Worm (Caenorhabditis elegans) whole organism, late embryonic: ENCODE data around the gene sqt-1.

Experiments
- T23F11.4 ChIP-seq: fragments of 200-800 bp; sonication (Bioruptor generic); optimal IDR thresholded peaks from 2 replicates; lab custom pipeline; 2018; ENCODE audit warnings: mild to moderate bottlenecking, missing genetic modification characterization, missing compliant biosample characterization
- ceh-2 ChIP-seq: sonication (generic microtip); optimal IDR thresholded peaks from 2 replicates; lab custom pipeline; 2016; ENCODE audit warnings: missing genotype, missing genetic modification characterization, missing compliant biosample characterization
- ceh-22 ChIP-seq: sonication (generic microtip); optimal IDR thresholded peaks from 2 replicates; lab custom pipeline; 2017; ENCODE audit warnings: missing biosample characterization, missing genetic modification characterization
- ceh-24 ChIP-seq: sonication (generic microtip); optimal IDR thresholded peaks from 2 replicates; lab custom pipeline; 2016; ENCODE audit warnings: mild to moderate bottlenecking, missing genetic modification characterization, missing compliant biosample characterization
- ceh-30 ChIP-seq: fragments of 150-350 bp; optimal IDR thresholded peaks from 2 replicates; lab custom pipeline; 2014; ENCODE audit warnings: missing biosample characterization, missing genetic modification characterization
- ceh-45 ChIP-seq: fragments of 200-800 bp; sonication (Bioruptor generic); IDR thresholded peaks from 2 replicates; pipeline ENCODE4 v1.3.6; 2022; ENCODE audit warnings: missing genetic modification reagents, missing genetic modification characterization, missing compliant biosample characterization
- ceh-48 ChIP-seq: sonication (generic microtip); optimal IDR thresholded peaks from 2 replicates; lab custom pipeline; 2016; ENCODE audit warnings: missing genetic modification characterization, inconsistent platforms, missing compliant biosample characterization
- ceh-9 ChIP-seq: sonication (generic microtip); optimal IDR thresholded peaks from 2 replicates; lab custom pipeline; 2016; ENCODE audit warnings: mild to moderate bottlenecking, missing genetic modification characterization, inconsistent platforms, missing compliant biosample characterization
- che-1 ChIP-seq: sonication (generic microtip); optimal IDR thresholded peaks from 2 replicates; lab custom pipeline; 2016; ENCODE audit warnings: mild to moderate bottlenecking, missing genetic modification characterization, missing compliant biosample characterization
- ets-4 ChIP-seq: sonication (generic microtip); optimal IDR thresholded peaks from 2 replicates; lab custom pipeline; 2016; ENCODE audit warnings: missing genetic modification characterization, missing compliant biosample characterization
- fax-1 ChIP-seq: sonication (generic microtip); optimal IDR thresholded peaks from 2 replicates; lab custom pipeline; 2016; ENCODE audit warnings: missing genotype, missing genetic modification characterization, missing compliant biosample characterization
- fkh-6 ChIP-seq: sonication (generic microtip); optimal IDR thresholded peaks from 2 replicates; lab custom pipeline; 2016; ENCODE audit warnings: missing genetic modification characterization, missing compliant biosample characterization
- gmeb-2 ChIP-seq: sonication (generic microtip); optimal IDR thresholded peaks from 2 replicates; lab custom pipeline; 2016; ENCODE audit warnings: missing genetic modification characterization, inconsistent platforms, missing compliant biosample characterization
- hlh-30 ChIP-seq: sonication (generic microtip); optimal IDR thresholded peaks from 2 replicates; lab custom pipeline; 2017; ENCODE audit warnings: antibody characterized with exemption, missing genetic modification characterization, missing compliant biosample characterization; ENCODE audit not compliant: insufficient read depth
- hlh-6 ChIP-seq: sonication (generic microtip); optimal IDR thresholded peaks from 2 replicates; lab custom pipeline; 2016; ENCODE audit warnings: missing genotype, missing genetic modification characterization, missing compliant biosample characterization
- lim-6 ChIP-seq: sonication (generic microtip); optimal IDR thresholded peaks from 2 replicates; lab custom pipeline; 2016; ENCODE audit warnings: missing genetic modification characterization, missing compliant biosample characterization
- madf-2 ChIP-seq: sonication (generic microtip); optimal IDR thresholded peaks from 2 replicates; lab custom pipeline; 2017; ENCODE audit warnings: missing genetic modification characterization, missing compliant biosample characterization
- mec-3 ChIP-seq: sonication (generic microtip); optimal IDR thresholded peaks from 2 replicates; lab custom pipeline; 2016; ENCODE audit warnings: borderline replicate concordance, missing genetic modification characterization, missing compliant biosample characterization
- odd-2 ChIP-seq: sonication (generic microtip); optimal IDR thresholded peaks from 2 replicates; lab custom pipeline; 2017; ENCODE audit warnings: antibody characterized with exemption, mild to moderate bottlenecking, missing genetic modification characterization, missing compliant biosample characterization
- pax-1 ChIP-seq: fragments of 150-350 bp; optimal IDR thresholded peaks from 2 replicates; lab custom pipeline; 2014; ENCODE audit warnings: missing biosample characterization, missing genetic modification characterization
- pqm-1 ChIP-seq: sonication (generic microtip); optimal IDR thresholded peaks from 2 replicates; lab custom pipeline; 2016; ENCODE audit warnings: missing genetic modification characterization, missing compliant biosample characterization
- pros-1 ChIP-seq: fragments of 150-350 bp; optimal IDR thresholded peaks from 2 replicates; lab custom pipeline; 2014; ENCODE audit warnings: missing biosample characterization, missing genetic modification reagents, missing genetic modification characterization
- ref-2 ChIP-seq: sonication (generic microtip); optimal IDR thresholded peaks from 2 replicates; lab custom pipeline; 2016; ENCODE audit warnings: missing genetic modification characterization, missing compliant biosample characterization
- rnt-1 ChIP-seq: sonication (generic microtip); optimal IDR thresholded peaks from 2 replicates; lab custom pipeline; 2016; ENCODE audit warnings: missing genetic modification characterization, missing compliant biosample characterization
- sox-2 ChIP-seq: fragments of 200-800 bp; sonication (Bioruptor generic); IDR thresholded peaks from 2 replicates; pipeline ENCODE4 v1.3.6; 2022; ENCODE audit warnings: missing genetic modification reagents, missing genetic modification characterization, missing compliant biosample characterization
- sox-4 ChIP-seq: sonication (generic microtip); optimal IDR thresholded peaks from 2 replicates; lab custom pipeline; 2017; ENCODE audit warnings: mild to moderate bottlenecking, missing genetic modification characterization, inconsistent platforms, missing compliant biosample characterization
- tbx-2 ChIP-seq: sonication (generic microtip); optimal IDR thresholded peaks from 2 replicates; lab custom pipeline; 2016; ENCODE audit warnings: missing genetic modification characterization, missing compliant biosample characterization
- tbx-7 ChIP-seq: sonication (generic microtip); optimal IDR thresholded peaks from 2 replicates; lab custom pipeline; 2016; ENCODE audit warnings: missing genotype, missing genetic modification characterization, missing compliant biosample characterization
- unc-3 ChIP-seq, 2 experiments: fragments of 200-800 bp in 1 of 2; sonication (Bioruptor generic) in 1 of 2; sonication (generic microtip) in 1 of 2; conservative IDR thresholded peaks in 1 of 2; optimal IDR thresholded peaks in 1 of 2; 2 replicates each; pipeline versions ENCODE4 v1.3.6 to Lab custom; 2016 to 2022; ENCODE audit warnings: missing compliant biosample characterization in 2 of 2, missing genetic modification characterization in 2 of 2, missing genetic modification reagents in 1 of 2
- zip-5 ChIP-seq: sonication (generic microtip); optimal IDR thresholded peaks from 2 replicates; lab custom pipeline; 2016; ENCODE audit warnings: missing genetic modification characterization, missing compliant biosample characterization
- ztf-16 ChIP-seq: sonication (generic microtip); optimal IDR thresholded peaks from 2 replicates; lab custom pipeline; 2017; ENCODE audit warnings: missing genetic modification characterization, missing compliant biosample characterization

sqt-1 gene

DNA sequence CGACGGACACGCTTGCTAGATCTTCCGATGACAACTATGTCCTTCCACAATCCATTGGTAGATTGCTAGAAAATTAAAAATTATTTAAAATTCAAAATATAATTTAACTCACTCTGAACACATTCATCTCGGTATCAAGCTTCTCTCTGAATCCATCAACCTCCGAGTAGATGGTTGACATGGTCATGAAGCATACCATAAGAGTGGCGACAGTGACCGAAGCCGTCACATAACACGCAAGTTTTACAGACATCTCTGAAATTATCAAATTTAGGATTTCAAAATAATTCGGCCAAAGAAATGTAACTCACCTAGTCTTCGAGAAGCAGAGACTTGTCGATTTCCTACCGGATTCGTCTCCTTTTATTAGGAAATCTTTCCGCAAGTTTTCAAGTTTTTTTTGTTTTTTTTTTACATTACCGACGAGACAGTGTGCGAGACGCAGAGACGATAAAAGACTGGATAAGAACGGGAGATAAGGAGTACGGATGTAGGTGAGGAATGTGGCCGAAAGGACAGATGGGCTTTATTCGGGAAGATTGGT, at the start of gene sqt-1:
TSS of gene sqt-1 (minus strand) at position 341 of the 544 bp plus-strand sequence.
- no peak for TF ChIP-seq hlh-30 (tag; lab: Kevin White, UChicago)

DNA sequence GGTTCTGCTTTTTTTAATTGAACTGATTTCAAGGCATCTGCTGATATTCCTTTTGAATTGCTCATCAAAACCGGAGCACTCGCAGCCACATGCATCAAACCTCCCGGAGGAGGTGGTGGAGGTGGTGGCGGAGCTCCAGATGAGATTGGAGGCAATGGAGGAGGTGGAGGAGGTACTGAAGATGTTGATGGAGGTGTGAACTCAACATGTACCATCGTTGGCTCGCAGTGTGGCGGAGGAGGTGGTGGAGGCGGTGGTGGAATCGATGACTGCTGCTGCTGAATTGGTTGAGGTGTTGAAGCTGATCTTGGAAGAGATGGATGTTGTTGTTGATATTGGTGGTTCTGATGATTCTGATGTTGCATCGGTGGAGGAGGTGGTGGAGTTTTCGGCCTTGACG, 49.3 kb upstream of the sqt-1 start:
- TF ChIP-seq T23F11.4 (GFP tag; lab: Kevin White, UChicago) (no peak), pqm-1 (tag; lab: Kevin White, UChicago) (no peak), ceh-30 (tag; lab: Kevin White, UChicago) (no peak), lim-6 (no peak), pros-1 (tag; lab: Kevin White, UChicago) (no peak), ceh-2 (tag; lab: Kevin White, UChicago) (no peak), ets-4 (tag; lab: Kevin White, UChicago) (no peak), fax-1 (tag; lab: Kevin White, UChicago) (no peak), ceh-22 (no peak), ztf-16 (tag; lab: Kevin White, UChicago) (no peak), mec-3 (tag; lab: Kevin White, UChicago) (no peak), odd-2 (tag; lab: Kevin White, UChicago) (no peak)
- TF ChIP-seq, all 69 proteins: peak for 0

ce11 chrII:11384099-11384498, 46.5 kb upstream of the sqt-1 start:
- TF ChIP-seq ceh-48 (tag; lab: Kevin White, UChicago) (no peak), hlh-30 (tag; lab: Kevin White, UChicago) (peak; percentile 24), ref-2 (tag; lab: Kevin White, UChicago) (no peak), fax-1 (tag; lab: Kevin White, UChicago) (no peak), ceh-24 (tag; lab: Kevin White, UChicago) (no peak), tbx-2 (no peak), madf-2 (tag; lab: Kevin White, UChicago) (no peak)
- TF ChIP-seq, all 69 proteins: peak for 1

ce11 chrII:11383058-11383457, 45.4 kb upstream of the sqt-1 start, which contains the start of the genes C33B4.5 and C33B4.4:
C33B4.5 (plus strand) TSS chrII:11383327.
C33B4.4 (minus strand) TSS chrII:11383442.
- no peak for TF ChIP-seq ceh-2 (tag; lab: Kevin White, UChicago)
- TF ChIP-seq pqm-1 (tag; lab: Kevin White, UChicago) = no peak
- TF ChIP-seq zip-5 (tag; lab: Kevin White, UChicago) = no peak
- no peak for TF ChIP-seq ref-2 (tag; lab: Kevin White, UChicago)
- no peak for TF ChIP-seq sox-4 (tag; lab: Kevin White, UChicago)
- TF ChIP-seq ceh-45 = no peak
- TF ChIP-seq, all 69 proteins: peak for 0

DNA sequence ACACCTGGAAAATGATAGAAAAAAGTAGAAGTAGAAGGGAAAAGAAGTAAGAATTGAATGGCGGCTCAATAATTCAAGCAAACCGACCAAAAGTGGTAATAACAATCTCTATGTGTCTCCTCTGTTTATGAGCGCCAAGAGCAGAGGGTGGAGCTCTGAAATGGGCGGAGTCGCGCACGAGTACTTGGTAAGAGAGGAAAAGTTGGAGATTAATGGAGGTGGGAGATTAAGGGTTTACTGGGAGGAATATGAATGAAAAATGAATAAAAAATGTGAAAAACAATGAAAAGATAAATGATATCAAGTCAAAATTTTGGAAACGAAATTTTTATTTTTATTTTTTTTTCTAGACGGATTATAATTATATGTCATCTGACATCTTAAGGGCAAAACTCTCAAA, 40.1 kb upstream of the sqt-1 start:
- TF ChIP-seq ztf-16 (tag; lab: Kevin White, UChicago) (no peak), rnt-1 (no peak), ref-2 (tag; lab: Kevin White, UChicago) (no peak), hlh-6 (tag; lab: Kevin White, UChicago) (no peak), tbx-2 (no peak), ceh-30 (tag; lab: Kevin White, UChicago) (no peak), gmeb-2 (tag; lab: Kevin White, UChicago) (no peak), ceh-22 (no peak), sox-2 (GFP tag; lab: Robert Waterston, UW) (no peak), unc-3 (GFP tag; conservative IDR thresholded peaks at IDR 0.05; lab: Robert Waterston, UW) (no peak), unc-3 (tag; optimal IDR thresholded peaks at IDR 0.05; lab: Kevin White, UChicago) (no peak), ceh-9 (tag; lab: Kevin White, UChicago) (no peak), lim-6 (no peak), ceh-45 (no peak), che-1 (tag; lab: Kevin White, UChicago) (no peak), pax-1 (tag; lab: Kevin White, UChicago) (no peak), fax-1 (tag; lab: Kevin White, UChicago) (no peak), tbx-7 (tag; lab: Kevin White, UChicago) (no peak), fkh-6 (tag; lab: Kevin White, UChicago) (no peak), zip-5 (tag; lab: Kevin White, UChicago) (no peak), ceh-2 (tag; lab: Kevin White, UChicago) (no peak)
- TF ChIP-seq, all 69 proteins: peak for 0
